Fruit fly (Drosophila melanogaster): ENCODE measurements around the gene CG15571.

Gene CG15571

dm6 chrX:4170492-4170891 lies 46.7 kb downstream of the CG15571 start (continued):
- TF ChIP-seq Hr3 (GFP tag; optimal IDR thresholded peaks at IDR 0.05) (no peak), gem (tag; optimal IDR thresholded peaks at IDR 0.05) (peak; percentile 35), unpg (GFP tag; optimal IDR thresholded peaks at IDR 0.05) (peak; percentile 3), tap (tag; optimal IDR thresholded peaks at IDR 0.05) (no peak), ac (GFP tag; optimal IDR thresholded peaks at IDR 0.05) (no peak), ranshi (GFP tag; IDR thresholded peaks at IDR 0.05) (no peak), CG11696 (GFP tag; IDR thresholded peaks at IDR 0.05) (no peak), pum (GFP tag; optimal IDR thresholded peaks at IDR 0.05) (no peak), Lhr (GFP tag; optimal IDR thresholded peaks at IDR 0.05) (no peak), CG3065 (GFP tag; optimal IDR thresholded peaks at IDR 0.05) (no peak), CG17328 (GFP tag; IDR thresholded peaks at IDR 0.05) (0 out of 2 replicates have a peak, but pooled peaks have one; percentile 14), nerfin-2 (GFP tag; IDR thresholded peaks at IDR 0.05; ENCODE audit: partially characterized antibody) (no peak), NFAT (GFP tag; IDR thresholded peaks at IDR 0.05) (no peak), dmrt99B (tag; optimal IDR thresholded peaks at IDR 0.05) (peak; percentile 22), jumu (GFP tag; optimal IDR thresholded peaks at IDR 0.05) (no peak), cato (GFP tag; optimal IDR thresholded peaks at IDR 0.05; ENCODE audit: borderline replicate concordance) (no peak), Ptx1 (GFP tag; IDR thresholded peaks at IDR 0.05) (peak; percentile 11; the same call in 1 of the 2 replicates)

Measured in whole organism, embryonic.